Worm (Caenorhabditis elegans): ENCODE data around the gene sre-20.

Gene sre-20

ce11 chrV:12733465-12734248 is 51.1 kb downstream of the sre-20 start, which contains the start of the genes dhs-21 and xbx-9 (continued):
- TF ChIP-seq nhr-71 (tag; optimal IDR thresholded peaks at IDR 0.05): peak; percentile 35
- no peak for TF ChIP-seq unc-30 (tag; optimal IDR thresholded peaks at IDR 0.05)
- TF ChIP-seq nhr-90 (tag; optimal IDR thresholded peaks at IDR 0.05; ENCODE audit: poor library complexity): peak; percentile 7
- no peak for TF ChIP-seq swsn-7 (tag; optimal IDR thresholded peaks at IDR 0.05)
- peak in 4 of 6 experiments; percentile 32 to 88 (median 74) for TF ChIP-seq elt-3 (tag; optimal IDR thresholded peaks at IDR 0.05)
- no peak for TF ChIP-seq C04F5.9 (tag; optimal IDR thresholded peaks at IDR 0.05)
